Worm (Caenorhabditis elegans): ENCODE data around the gene R08F11.7.
A peak's percentile ranks its signal among the peaks of the same experiment; 100 is the strongest.

The R08F11.7 gene

ce11 chrV:3789770-3790169, at the start of gene R08F11.7:
Gene R08F11.7 (plus strand): TSS chrV:3790070.
- no peak for TF ChIP-seq nhr-25 (tag; optimal IDR thresholded peaks at IDR 0.05)
- TF ChIP-seq sem-4 (tag; optimal IDR thresholded peaks at IDR 0.05): no peak
- TF ChIP-seq gmeb-1 (tag; optimal IDR thresholded peaks at IDR 0.05): no peak
- TF ChIP-seq unc-39 (tag; optimal IDR thresholded peaks at IDR 0.05): no peak
- no peak for TF ChIP-seq blmp-1 (tag; optimal IDR thresholded peaks at IDR 0.05; ENCODE audit: insufficient read depth)
- no peak for TF ChIP-seq ztf-1 (GFP tag; conservative IDR thresholded peaks at IDR 0.05)
- TF ChIP-seq mdl-1 (tag; optimal IDR thresholded peaks at IDR 0.05): no peak
- TF ChIP-seq nhr-237 (tag; optimal IDR thresholded peaks at IDR 0.05): no peak
- TF ChIP-seq nhr-10 (tag; optimal IDR thresholded peaks at IDR 0.05): no peak
- TF ChIP-seq lsy-2 (tag; optimal IDR thresholded peaks at IDR 0.05): no peak

ce11 chrV:3743172-3743626, 46.7 kb upstream of the R08F11.7 start, which contains the start of gene mtm-9:
Gene mtm-9 (plus strand): TSS chrV:3743576.
- peak; percentile 12 for TF ChIP-seq nhr-129 (tag; optimal IDR thresholded peaks at IDR 0.05)
- no peak for TF ChIP-seq sma-3 (GFP tag; optimal IDR thresholded peaks at IDR 0.05)
- no peak for TF ChIP-seq nhr-6 (tag; optimal IDR thresholded peaks at IDR 0.05)
- TF ChIP-seq R02D3.7 (tag; optimal IDR thresholded peaks at IDR 0.05): peak; percentile 92
- no peak for TF ChIP-seq ceh-82 (tag; optimal IDR thresholded peaks at IDR 0.05)
- TF ChIP-seq nhr-10 (tag; optimal IDR thresholded peaks at IDR 0.05): no peak
- no peak for TF ChIP-seq fos-1 (tag; optimal IDR thresholded peaks at IDR 0.05)
- no peak for TF ChIP-seq lin-39 (tag; optimal IDR thresholded peaks at IDR 0.05)
- TF ChIP-seq ztf-4 (tag; optimal IDR thresholded peaks at IDR 0.05): no peak
- TF ChIP-seq ZK546.5 (tag; optimal IDR thresholded peaks at IDR 0.05): no peak
- TF ChIP-seq ztf-1 (GFP tag; conservative IDR thresholded peaks at IDR 0.05): no peak
- no peak for TF ChIP-seq alr-1 (tag; optimal IDR thresholded peaks at IDR 0.05)
- no peak for TF ChIP-seq ztf-11 (tag; optimal IDR thresholded peaks at IDR 0.05)
- peak; percentile 9 to 58 for TF ChIP-seq lsy-2 (tag; optimal IDR thresholded peaks at IDR 0.05)
- TF ChIP-seq ceh-16 (tag; optimal IDR thresholded peaks at IDR 0.05): no peak
- TF ChIP-seq sem-4 (tag; optimal IDR thresholded peaks at IDR 0.05): no peak
- TF ChIP-seq unc-39 (tag; optimal IDR thresholded peaks at IDR 0.05): no peak
- peak; percentile 21 for TF ChIP-seq lin-13 (GFP tag; optimal IDR thresholded peaks at IDR 0.05)
- no peak for TF ChIP-seq F13H6.1 (tag; optimal IDR thresholded peaks at IDR 0.05)
- no peak for TF ChIP-seq sma-9 (GFP tag; optimal IDR thresholded peaks at IDR 0.05)
- TF ChIP-seq sma-9 (tag; optimal IDR thresholded peaks at IDR 0.05): no peak
- no peak for TF ChIP-seq nhr-237 (tag; optimal IDR thresholded peaks at IDR 0.05)
- TF ChIP-seq crh-2 (tag; optimal IDR thresholded peaks at IDR 0.05): peak; percentile 51
- TF ChIP-seq ama-1 (optimal IDR thresholded peaks at IDR 0.05): no peak
- no peak for TF ChIP-seq mdl-1 (tag; optimal IDR thresholded peaks at IDR 0.05)
- no peak for TF ChIP-seq blmp-1 (tag; optimal IDR thresholded peaks at IDR 0.05; ENCODE audit: insufficient read depth)
- TF ChIP-seq snpc-4 (tag; optimal IDR thresholded peaks at IDR 0.05): no peak
- TF ChIP-seq elt-1 (tag; optimal IDR thresholded peaks at IDR 0.05): no peak
- TF ChIP-seq elt-3 (tag; optimal IDR thresholded peaks at IDR 0.05): no peak
- no peak for TF ChIP-seq skn-1 (tag; optimal IDR thresholded peaks at IDR 0.05)
- TF ChIP-seq lin-11 (tag; optimal IDR thresholded peaks at IDR 0.05): no peak
- no peak for TF ChIP-seq nhr-12 (tag; optimal IDR thresholded peaks at IDR 0.05)
- TF ChIP-seq mab-5 (tag; optimal IDR thresholded peaks at IDR 0.05): no peak
- peak; percentile 24 for TF ChIP-seq nhr-25 (tag; optimal IDR thresholded peaks at IDR 0.05)
- no peak for TF ChIP-seq egl-27 (tag; optimal IDR thresholded peaks at IDR 0.05)
- TF ChIP-seq aly-2 (tag; optimal IDR thresholded peaks at IDR 0.05): no peak
- TF ChIP-seq nhr-21 (tag; optimal IDR thresholded peaks at IDR 0.05): peak; percentile 15
- no peak for TF ChIP-seq nhr-11 (tag; optimal IDR thresholded peaks at IDR 0.05)
- TF ChIP-seq Y55F3AM.14 (GFP tag; optimal IDR thresholded peaks at IDR 0.05): no peak
- no peak for TF ChIP-seq unc-62 (GFP tag; optimal IDR thresholded peaks at IDR 0.05)
- TF ChIP-seq unc-55 (GFP tag; optimal IDR thresholded peaks at IDR 0.05): peak; percentile 76
- TF ChIP-seq nhr-77 (tag; optimal IDR thresholded peaks at IDR 0.05): no peak
- no peak for TF ChIP-seq zag-1 (tag; optimal IDR thresholded peaks at IDR 0.05)
- TF ChIP-seq dmd-4 (tag; optimal IDR thresholded peaks at IDR 0.05): no peak
- peak; percentile 96 for TF ChIP-seq gmeb-1 (tag; optimal IDR thresholded peaks at IDR 0.05)
- TF ChIP-seq mbf-1 (tag; optimal IDR thresholded peaks at IDR 0.05): no peak
- TF ChIP-seq nhr-23 (tag; optimal IDR thresholded peaks at IDR 0.05): no peak
- TF ChIP-seq C34F6.9 (tag; optimal IDR thresholded peaks at IDR 0.05): peak; percentile 52
- TF ChIP-seq peb-1 (tag; optimal IDR thresholded peaks at IDR 0.05): no peak

Data from whole organism, L2 larva.